Fruit fly (Drosophila melanogaster) whole organism, embryonic: ENCODE measurements around the gene CG12321.

ENCODE experiments used
- Bdp1 ChIP-seq: fragments of 200-800 bp; sonication (Bioruptor generic); optimal IDR thresholded peaks from 3 replicates; lab custom pipeline; 2016; ENCODE audit warnings: missing biosample characterization, missing genetic modification characterization
- Bgb ChIP-seq: fragments of 200-800 bp; sonication (Bioruptor generic); IDR thresholded peaks from 2 replicates; pipeline ENCODE4 v1.3.6; 2022; ENCODE audit warnings: missing biosample characterization, missing genetic modification characterization; ENCODE audit not compliant: partially characterized antibody
- CG10267 ChIP-seq: fragments of 200-800 bp; sonication (Bioruptor generic); optimal IDR thresholded peaks from 2 replicates; lab custom pipeline; 2018; ENCODE audit warnings: missing biosample characterization, mild to moderate bottlenecking, missing genetic modification characterization, moderate library complexity
- CG11247 ChIP-seq: fragments of 200-800 bp; sonication (Bioruptor generic); IDR thresholded peaks from 2 replicates; pipeline ENCODE4 v1.3.6; 2022; ENCODE audit warnings: missing biosample characterization, missing genetic modification characterization
- CG11560 ChIP-seq: fragments of 200-800 bp; sonication (Bioruptor generic); IDR thresholded peaks from 3 replicates; pipeline ENCODE4 v1.3.6; 2022; ENCODE audit warnings: missing biosample characterization, missing genetic modification characterization
- CG11723 ChIP-seq: fragments of 200-800 bp; sonication (Bioruptor generic); optimal IDR thresholded peaks from 2 replicates; lab custom pipeline; 2017; ENCODE audit warnings: missing biosample characterization, mild to moderate bottlenecking, missing genetic modification characterization
- CG13287 ChIP-seq: fragments of 200-800 bp; sonication (Bioruptor generic); IDR thresholded peaks from 2 replicates; pipeline ENCODE4 v1.3.6; 2022; ENCODE audit warnings: missing biosample characterization, missing genetic modification characterization; ENCODE audit not compliant: partially characterized antibody
- CG14014 ChIP-seq: fragments of 200-800 bp; sonication (Bioruptor generic); IDR thresholded peaks from 2 replicates; pipeline ENCODE4 v1.3.6; 2022; ENCODE audit warnings: missing biosample characterization, missing genetic modification characterization
- CG15073 ChIP-seq: fragments of 200-800 bp; sonication (Bioruptor generic); optimal IDR thresholded peaks from 2 replicates; lab custom pipeline; 2016; ENCODE audit warnings: missing biosample characterization, missing genetic modification characterization
- CG17912 ChIP-seq: fragments of 200-800 bp; sonication (Bioruptor generic); optimal IDR thresholded peaks from 2 replicates; lab custom pipeline; 2018; ENCODE audit warnings: missing biosample characterization, mild to moderate bottlenecking, missing genetic modification characterization
- CG31365 ChIP-seq: fragments of 200-800 bp; sonication (Bioruptor generic); optimal IDR thresholded peaks from 2 replicates; lab custom pipeline; 2018; ENCODE audit warnings: missing biosample characterization, mild to moderate bottlenecking, missing genetic modification characterization
- CG32532 ChIP-seq: fragments of 200-800 bp; sonication (Bioruptor generic); IDR thresholded peaks from 2 replicates; pipeline ENCODE4 v1.3.6; 2022; ENCODE audit warnings: missing biosample characterization, missing genetic modification characterization
- CG3281 ChIP-seq: fragments of 200-800 bp; sonication (Bioruptor generic); optimal IDR thresholded peaks from 3 replicates; lab custom pipeline; 2017; ENCODE audit warnings: missing biosample characterization, mild to moderate bottlenecking, missing genetic modification characterization
- CG34224 ChIP-seq: fragments of 200-800 bp; sonication (Bioruptor generic); IDR thresholded peaks from 3 replicates; pipeline ENCODE4 v1.3.6; 2022; ENCODE audit warnings: missing biosample characterization, missing genetic modification characterization; ENCODE audit not compliant: partially characterized antibody
- CG34422 ChIP-seq: fragments of 200-800 bp; sonication (Bioruptor generic); IDR thresholded peaks from 3 replicates; pipeline ENCODE4 v1.3.6; 2022; ENCODE audit warnings: missing biosample characterization, missing genetic modification characterization
- CG4820 ChIP-seq: fragments of 200-800 bp; sonication (Bioruptor generic); optimal IDR thresholded peaks from 3 replicates; lab custom pipeline; 2016; ENCODE audit warnings: missing biosample characterization, missing genetic modification characterization
- CG5180 ChIP-seq: fragments of 200-800 bp; sonication (Bioruptor generic); optimal IDR thresholded peaks from 3 replicates; lab custom pipeline; 2017; ENCODE audit warnings: missing biosample characterization, missing genetic modification characterization, mild to moderate bottlenecking, moderate library complexity, missing genetic modification reagents
- CG5245 ChIP-seq: fragments of 200-800 bp; sonication (Bioruptor generic); optimal IDR thresholded peaks from 3 replicates; lab custom pipeline; 2016; ENCODE audit warnings: missing biosample characterization, missing genetic modification characterization
- CG6654 ChIP-seq: fragments of 200-800 bp; sonication (Bioruptor generic); optimal IDR thresholded peaks from 2 replicates; lab custom pipeline; 2017; ENCODE audit warnings: missing biosample characterization, mild to moderate bottlenecking, missing genetic modification characterization
- CG7745 ChIP-seq: fragments of 200-800 bp; sonication (Bioruptor generic); optimal IDR thresholded peaks from 2 replicates; lab custom pipeline; 2018; ENCODE audit warnings: missing biosample characterization, mild to moderate bottlenecking, missing genetic modification characterization, moderate library complexity
- CG8290 ChIP-seq, 3 experiments: fragments of 200-800 bp; sonication (Bioruptor generic); optimal IDR thresholded peaks; 2 replicates each; lab custom pipeline; 2016 to 2019; ENCODE audit warnings: missing biosample characterization in 3 of 3, missing genetic modification characterization in 3 of 3, mild to moderate bottlenecking in 2 of 3, moderate library complexity in 1 of 3
- CG8924 ChIP-seq: fragments of 200-800 bp; optimal IDR thresholded peaks from 3 replicates; lab custom pipeline; 2019; ENCODE audit warnings: missing biosample characterization, mild to moderate bottlenecking, missing genetic modification characterization, moderate library complexity
- Chrac-16 ChIP-seq: fragments of 200-800 bp; sonication (Bioruptor generic); optimal IDR thresholded peaks from 3 replicates; lab custom pipeline; 2016; ENCODE audit warnings: missing biosample characterization, missing genetic modification characterization
- Eip74EF ChIP-seq, 2 experiments: fragments of 200-800 bp in 1 of 2; fragments of >200 bp in 1 of 2; sonication (Bioruptor generic) in 1 of 2; optimal IDR thresholded peaks; 2 replicates each; lab custom pipeline; 2017 to 2019; ENCODE audit warnings: missing biosample characterization in 2 of 2, missing genetic modification characterization in 2 of 2, mild to moderate bottlenecking in 1 of 2, moderate library complexity in 1 of 2
- H2.0 ChIP-seq: fragments of 200-800 bp; sonication (Bioruptor generic); IDR thresholded peaks from 2 replicates; pipeline ENCODE4 v1.3.6; 2022; ENCODE audit warnings: missing biosample characterization, missing genetic modification characterization
- Kr ChIP-seq: fragments of 200-800 bp; sonication (Bioruptor generic); optimal IDR thresholded peaks from 2 replicates; lab custom pipeline; 2017; ENCODE audit warnings: missing biosample characterization, mild to moderate bottlenecking, missing genetic modification characterization
- Oaz ChIP-seq: fragments of 200-800 bp; sonication (Bioruptor generic); IDR thresholded peaks from 2 replicates; pipeline ENCODE4 v1.3.6; 2022; ENCODE audit warnings: missing biosample characterization, missing genetic modification characterization
- Opbp ChIP-seq: fragments of 200-800 bp; sonication (Bioruptor generic); IDR thresholded peaks from 3 replicates; pipeline ENCODE4 v1.3.6; 2022; ENCODE audit warnings: missing biosample characterization, missing genetic modification characterization; ENCODE audit not compliant: partially characterized antibody
- Side ChIP-seq: fragments of 200-800 bp; sonication (Bioruptor generic); optimal IDR thresholded peaks from 2 replicates; lab custom pipeline; 2016; ENCODE audit warnings: missing biosample characterization, missing genetic modification characterization
- az2 ChIP-seq: fragments of 200-800 bp; sonication (Bioruptor generic); optimal IDR thresholded peaks from 3 replicates; lab custom pipeline; 2016; ENCODE audit warnings: missing biosample characterization, missing genetic modification characterization
- bcd ChIP-seq: fragments of 200-800 bp; sonication (Bioruptor generic); optimal IDR thresholded peaks from 2 replicates; lab custom pipeline; 2017; ENCODE audit warnings: missing biosample characterization, mild to moderate bottlenecking, missing genetic modification characterization
- cato ChIP-seq: fragments of 200-800 bp; sonication (Bioruptor generic); optimal IDR thresholded peaks from 2 replicates; lab custom pipeline; 2016; ENCODE audit warnings: missing biosample characterization, missing genetic modification characterization, borderline replicate concordance
- gfzf ChIP-seq: fragments of 200-800 bp; sonication (Bioruptor generic); optimal IDR thresholded peaks from 2 replicates; lab custom pipeline; 2016; ENCODE audit warnings: missing biosample characterization, mild to moderate bottlenecking, missing genetic modification characterization, moderate library complexity
- h ChIP-seq: fragments of >200 bp; optimal IDR thresholded peaks from 2 replicates; lab custom pipeline; 2017
- hkb ChIP-seq, 2 experiments: fragments of 200-800 bp in 1 of 2; fragments of >200 bp in 1 of 2; sonication (Bioruptor generic) in 1 of 2; IDR thresholded peaks in 1 of 2; optimal IDR thresholded peaks in 1 of 2; 2 replicates each; pipeline versions ENCODE4 v1.3.6 to Lab custom; 2017 to 2022; ENCODE audit warnings: missing biosample characterization in 1 of 2, missing genetic modification characterization in 1 of 2
- jing ChIP-seq: fragments of 200-800 bp; sonication (Bioruptor generic); optimal IDR thresholded peaks from 2 replicates; lab custom pipeline; 2018; ENCODE audit warnings: missing biosample characterization, mild to moderate bottlenecking, missing genetic modification characterization
- p53 ChIP-seq: fragments of 200-800 bp; sonication (Bioruptor generic); optimal IDR thresholded peaks from 2 replicates; lab custom pipeline; 2016; ENCODE audit warnings: missing biosample characterization, missing genetic modification characterization
- sens ChIP-seq: fragments of 200-800 bp; sonication (Bioruptor generic); peaks from one replicate; lab custom pipeline; 2016; ENCODE audit warnings: missing biosample characterization, missing genetic modification characterization
- seq ChIP-seq: fragments of 200-800 bp; sonication (Bioruptor generic); IDR thresholded peaks from 2 replicates; pipeline ENCODE4 v1.3.6; 2022; ENCODE audit warnings: missing biosample characterization, missing genetic modification characterization
- slbo ChIP-seq: fragments of 200-800 bp; sonication (Bioruptor generic); IDR thresholded peaks from 2 replicates; pipeline ENCODE4 v1.3.6; 2022; ENCODE audit warnings: missing biosample characterization, missing genetic modification characterization
- sna ChIP-seq: fragments of 200-800 bp; sonication (Bioruptor generic); IDR thresholded peaks from 2 replicates; pipeline ENCODE4 v1.3.6; 2022; ENCODE audit warnings: missing biosample characterization, missing genetic modification characterization; ENCODE audit not compliant: partially characterized antibody
- sug ChIP-seq: fragments of 200-800 bp; optimal IDR thresholded peaks from 2 replicates; lab custom pipeline; 2019; ENCODE audit warnings: missing biosample characterization, mild to moderate bottlenecking, missing genetic modification characterization, moderate library complexity
- tap ChIP-seq: fragments of 200-800 bp; optimal IDR thresholded peaks from 3 replicates; lab custom pipeline; 2019; ENCODE audit warnings: missing biosample characterization, mild to moderate bottlenecking, missing genetic modification characterization, moderate library complexity
- unc-4 ChIP-seq: fragments of 200-800 bp; sonication (Bioruptor generic); IDR thresholded peaks from 2 replicates; pipeline ENCODE4 v1.3.6; 2022; ENCODE audit warnings: missing biosample characterization, missing genetic modification characterization; ENCODE audit not compliant: partially characterized antibody

CG12321 gene

DNA sequence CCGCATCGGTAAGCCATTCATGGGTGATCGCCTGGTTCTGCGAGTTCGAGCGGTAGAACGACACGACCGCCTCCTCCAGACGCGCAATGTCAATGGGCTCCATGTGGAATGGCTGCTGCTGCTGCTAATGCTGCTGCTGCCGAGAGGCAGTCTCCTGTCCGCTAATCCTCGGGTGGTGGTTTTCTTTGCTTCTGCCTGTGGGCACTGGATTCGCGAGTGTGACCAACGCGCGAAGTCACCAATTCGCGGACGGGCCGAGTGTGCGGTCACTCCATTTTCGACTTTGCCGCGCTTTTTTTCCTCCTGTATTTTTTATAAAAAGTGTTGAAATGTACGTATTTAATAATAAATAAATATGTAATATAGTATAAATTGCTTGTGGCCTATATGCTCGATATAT is 5.3 kb downstream of the CG12321 start, which contains the start of gene cdm (continued):
- TF ChIP-seq CG6654 (GFP tag; lab: Kevin White, UChicago), result no peak
- TF ChIP-seq CG15073, result no peak
- no peak for TF ChIP-seq Side (GFP tag; lab: Kevin White, UChicago)
- TF ChIP-seq CG11723 (GFP tag; lab: Kevin White, UChicago), result no peak
- no peak for TF ChIP-seq Kr (GFP tag; lab: Kevin White, UChicago)
- no peak for TF ChIP-seq CG14014 (GFP tag; lab: Robert Waterston, UW)
- no peak for TF ChIP-seq CG8290 (GFP tag; optimal IDR thresholded peaks at IDR 0.05; lab: Kevin White, UChicago)
- no peak for TF ChIP-seq CG8290 (tag; optimal IDR thresholded peaks at IDR 0.05; lab: Kevin White, UChicago)
- TF ChIP-seq CG34422 (GFP tag; lab: Robert Waterston, UW), result no peak
- no peak for TF ChIP-seq CG7745
- TF ChIP-seq CG34224, result peak; percentile 22; the same call in 1 of the 3 replicates
- TF ChIP-seq sens, result peak; percentile 20
- no peak for TF ChIP-seq jing (GFP tag; lab: Kevin White, UChicago)
- TF ChIP-seq CG8924 (tag; lab: Kevin White, UChicago), result no peak
- TF ChIP-seq CG11560 (tag; lab: Robert Waterston, UW), result no peak
- peak; percentile 42; the same call in 1 of the 2 replicates for TF ChIP-seq seq
- TF ChIP-seq Opbp (GFP tag; lab: Robert Waterston, UW), result peak; percentile 45; the same call in 1 of the 3 replicates
- TF ChIP-seq CG17912, result no peak
- TF ChIP-seq CG32532 (GFP tag; lab: Robert Waterston, UW), result no peak
- no peak for TF ChIP-seq H2.0 (GFP tag; lab: Robert Waterston, UW)
- TF ChIP-seq cato (GFP tag; lab: Kevin White, UChicago), result no peak
- TF ChIP-seq CG5245, result no peak
- TF ChIP-seq hkb (optimal IDR thresholded peaks at IDR 0.05; lab: Kevin White, UChicago), result no peak
- no peak for TF ChIP-seq hkb (GFP tag; IDR thresholded peaks at IDR 0.05; lab: Robert Waterston, UW)
- TF ChIP-seq Bdp1 (GFP tag; lab: Kevin White, UChicago), result no peak
- no peak for TF ChIP-seq Eip74EF (GFP tag; optimal IDR thresholded peaks at IDR 0.05; lab: Kevin White, UChicago)
- TF ChIP-seq slbo (GFP tag; lab: Robert Waterston, UW), result no peak
- no peak for TF ChIP-seq p53 (GFP tag; lab: Kevin White, UChicago)
- peak; percentile 21; the same call in 1 of the 2 replicates for TF ChIP-seq unc-4
- TF ChIP-seq Bgb, result peak; percentile 42; the same call in 1 of the 2 replicates
- no peak for TF ChIP-seq sug (tag; lab: Kevin White, UChicago)
- TF ChIP-seq sna, result peak; percentile 27; the same call in 1 of the 2 replicates
- no peak for TF ChIP-seq CG3281 (GFP tag; lab: Kevin White, UChicago)
- TF ChIP-seq CG13287 (GFP tag; lab: Robert Waterston, UW), result 0 out of 2 replicates have a peak, but pooled peaks have one; percentile 37
- no peak for TF ChIP-seq CG4820
- TF ChIP-seq CG10267, result peak; percentile 69
- no peak for TF ChIP-seq h
- no peak for TF ChIP-seq CG5180 (GFP tag; lab: Kevin White, UChicago)
- peak; percentile 3 for TF ChIP-seq bcd (GFP tag; lab: Kevin White, UChicago)
- TF ChIP-seq CG31365 (tag; lab: Kevin White, UChicago), result no peak
- TF ChIP-seq tap (tag; lab: Kevin White, UChicago), result no peak
- peak; percentile 79 for TF ChIP-seq gfzf (GFP tag; lab: Kevin White, UChicago)
- no peak for TF ChIP-seq Oaz (GFP tag; lab: Robert Waterston, UW)
- TF ChIP-seq CG11247 (GFP tag; lab: Robert Waterston, UW), result no peak
- TF ChIP-seq Chrac-16 (GFP tag; lab: Kevin White, UChicago), result no peak
- no peak for TF ChIP-seq az2
